Worm (Caenorhabditis elegans) whole organism, late embryonic: ENCODE results near the gene ZK697.8.

Experiments used
- K02D7.2 ChIP-seq: sonication (generic microtip); optimal IDR thresholded peaks from 2 replicates; lab custom pipeline; 2017; ENCODE audit warnings: mild to moderate bottlenecking, missing genetic modification characterization, missing compliant biosample characterization
- K09A11.1 ChIP-seq: sonication (generic microtip); optimal IDR thresholded peaks from 2 replicates; lab custom pipeline; 2017; ENCODE audit warnings: antibody characterized with exemption, mild to moderate bottlenecking, missing genetic modification characterization, missing compliant biosample characterization; ENCODE audit not compliant: insufficient read depth
- T23F11.4 ChIP-seq: fragments of 200-800 bp; sonication (Bioruptor generic); optimal IDR thresholded peaks from 2 replicates; lab custom pipeline; 2018; ENCODE audit warnings: mild to moderate bottlenecking, missing genetic modification characterization, missing compliant biosample characterization
- Y22D7AL.16 ChIP-seq: sonication (generic microtip); optimal IDR thresholded peaks from 2 replicates; lab custom pipeline; 2016; ENCODE audit warnings: missing genetic modification characterization, missing compliant biosample characterization
- ahr-1 ChIP-seq: sonication (generic microtip); optimal IDR thresholded peaks from 2 replicates; lab custom pipeline; 2016; ENCODE audit warnings: missing genetic modification characterization, missing compliant biosample characterization
- ceh-18 ChIP-seq: sonication (generic microtip); optimal IDR thresholded peaks from 2 replicates; lab custom pipeline; 2016; ENCODE audit warnings: missing genetic modification characterization, missing compliant biosample characterization
- ceh-24 ChIP-seq: sonication (generic microtip); optimal IDR thresholded peaks from 2 replicates; lab custom pipeline; 2016; ENCODE audit warnings: mild to moderate bottlenecking, missing genetic modification characterization, missing compliant biosample characterization
- ceh-30 ChIP-seq: fragments of 150-350 bp; optimal IDR thresholded peaks from 2 replicates; lab custom pipeline; 2014; ENCODE audit warnings: missing biosample characterization, missing genetic modification characterization
- ceh-31 ChIP-seq: sonication (generic microtip); optimal IDR thresholded peaks from 2 replicates; lab custom pipeline; 2016; ENCODE audit warnings: missing genetic modification characterization, missing compliant biosample characterization
- ceh-34 ChIP-seq: sonication (generic microtip); optimal IDR thresholded peaks from 2 replicates; lab custom pipeline; 2016; ENCODE audit warnings: mild to moderate bottlenecking, missing genetic modification characterization, missing compliant biosample characterization
- ceh-48 ChIP-seq: sonication (generic microtip); optimal IDR thresholded peaks from 2 replicates; lab custom pipeline; 2016; ENCODE audit warnings: missing genetic modification characterization, inconsistent platforms, missing compliant biosample characterization
- ceh-6 ChIP-seq: fragments of 200-800 bp; sonication (Bioruptor generic); optimal IDR thresholded peaks from 2 replicates; lab custom pipeline; 2018; ENCODE audit warnings: mild to moderate bottlenecking, missing genetic modification characterization, missing compliant biosample characterization
- ceh-9 ChIP-seq: sonication (generic microtip); optimal IDR thresholded peaks from 2 replicates; lab custom pipeline; 2016; ENCODE audit warnings: mild to moderate bottlenecking, missing genetic modification characterization, inconsistent platforms, missing compliant biosample characterization
- dve-1 ChIP-seq: sonication (generic microtip); optimal IDR thresholded peaks from 2 replicates; lab custom pipeline; 2017; ENCODE audit warnings: antibody characterized with exemption, mild to moderate bottlenecking, missing genetic modification characterization, missing compliant biosample characterization
- elt-2 ChIP-seq: sonication (generic microtip); optimal IDR thresholded peaks from 2 replicates; lab custom pipeline; 2016; ENCODE audit warnings: missing genetic modification reagents, missing genetic modification characterization, missing compliant biosample characterization
- ets-4 ChIP-seq: sonication (generic microtip); optimal IDR thresholded peaks from 2 replicates; lab custom pipeline; 2016; ENCODE audit warnings: missing genetic modification characterization, missing compliant biosample characterization
- fkh-10 ChIP-seq: fragments of 150-350 bp; optimal IDR thresholded peaks from 2 replicates; lab custom pipeline; 2014; ENCODE audit warnings: missing biosample characterization, missing genetic modification reagents, missing genetic modification characterization
- hlh-15 ChIP-seq: sonication (generic microtip); optimal IDR thresholded peaks from 2 replicates; lab custom pipeline; 2016; ENCODE audit warnings: missing genetic modification characterization, missing compliant biosample characterization
- lin-11 ChIP-seq: fragments of 200-800 bp; sonication (Bioruptor generic); optimal IDR thresholded peaks from 2 replicates; lab custom pipeline; 2018; ENCODE audit warnings: mild to moderate bottlenecking, missing genetic modification characterization, missing compliant biosample characterization
- mec-3 ChIP-seq: sonication (generic microtip); optimal IDR thresholded peaks from 2 replicates; lab custom pipeline; 2016; ENCODE audit warnings: borderline replicate concordance, missing genetic modification characterization, missing compliant biosample characterization
- nfya-1 ChIP-seq: sonication (generic microtip); optimal IDR thresholded peaks from 2 replicates; lab custom pipeline; 2017; ENCODE audit warnings: missing genetic modification characterization, mild to moderate bottlenecking, missing compliant biosample characterization, antibody characterized with exemption, moderate library complexity
- nhr-11 ChIP-seq: fragments of 150-350 bp; optimal IDR thresholded peaks from 2 replicates; lab custom pipeline; 2014; ENCODE audit warnings: missing biosample characterization, missing genetic modification characterization
- nhr-232 ChIP-seq: sonication (generic microtip); optimal IDR thresholded peaks from 2 replicates; lab custom pipeline; 2016; ENCODE audit warnings: missing genetic modification characterization, missing compliant biosample characterization
- pag-3 ChIP-seq: sonication (generic microtip); optimal IDR thresholded peaks from 2 replicates; lab custom pipeline; 2016; ENCODE audit warnings: missing compliant biosample characterization, missing genetic modification characterization, borderline replicate concordance
- pat-9 ChIP-seq: fragments of 200-800 bp; sonication (Bioruptor generic); optimal IDR thresholded peaks from 2 replicates; lab custom pipeline; 2018; ENCODE audit warnings: mild to moderate bottlenecking, missing genetic modification characterization, moderate library complexity, missing compliant biosample characterization
- pax-1 ChIP-seq: fragments of 150-350 bp; optimal IDR thresholded peaks from 2 replicates; lab custom pipeline; 2014; ENCODE audit warnings: missing biosample characterization, missing genetic modification characterization
- pha-4 ChIP-seq: fragments of 150-350 bp; optimal IDR thresholded peaks from 2 replicates; lab custom pipeline; 2018; ENCODE audit warnings: missing biosample characterization, missing genetic modification reagents, missing genetic modification characterization
- pqm-1 ChIP-seq: sonication (generic microtip); optimal IDR thresholded peaks from 2 replicates; lab custom pipeline; 2016; ENCODE audit warnings: missing genetic modification characterization, missing compliant biosample characterization
- ref-2 ChIP-seq: sonication (generic microtip); optimal IDR thresholded peaks from 2 replicates; lab custom pipeline; 2016; ENCODE audit warnings: missing genetic modification characterization, missing compliant biosample characterization
- sdc-2 ChIP-seq: sonication (generic microtip); optimal IDR thresholded peaks from 2 replicates; lab custom pipeline; 2016; ENCODE audit warnings: missing genotype, missing genetic modification characterization, missing compliant biosample characterization
- sox-2 ChIP-seq: fragments of 200-800 bp; sonication (Bioruptor generic); IDR thresholded peaks from 2 replicates; pipeline ENCODE4 v1.3.6; 2022; ENCODE audit warnings: missing genetic modification reagents, missing genetic modification characterization, missing compliant biosample characterization
- sox-4 ChIP-seq: sonication (generic microtip); optimal IDR thresholded peaks from 2 replicates; lab custom pipeline; 2017; ENCODE audit warnings: mild to moderate bottlenecking, missing genetic modification characterization, inconsistent platforms, missing compliant biosample characterization
- tbx-2 ChIP-seq: sonication (generic microtip); optimal IDR thresholded peaks from 2 replicates; lab custom pipeline; 2016; ENCODE audit warnings: missing genetic modification characterization, missing compliant biosample characterization
- ttx-3 ChIP-seq: sonication (generic microtip); optimal IDR thresholded peaks from 2 replicates; lab custom pipeline; 2016; ENCODE audit warnings: missing genetic modification reagents, missing genetic modification characterization, missing compliant biosample characterization
- unc-42 ChIP-seq: sonication (generic microtip); optimal IDR thresholded peaks from 2 replicates; lab custom pipeline; 2016; ENCODE audit warnings: missing genotype, missing genetic modification characterization, missing compliant biosample characterization
- unc-55 ChIP-seq: sonication (generic microtip); optimal IDR thresholded peaks from 2 replicates; lab custom pipeline; 2017; ENCODE audit warnings: missing biosample characterization, missing genetic modification reagents, missing genetic modification characterization
- ztf-16 ChIP-seq: sonication (generic microtip); optimal IDR thresholded peaks from 2 replicates; lab custom pipeline; 2017; ENCODE audit warnings: missing genetic modification characterization, missing compliant biosample characterization

The ZK697.8 gene

ce11 chrV:1743205-1743870 is 5.6 kb downstream of the ZK697.8 start, which contains the start of gene nhr-256:
nhr-256 (plus strand) TSS chrV:1743771.
- TF ChIP-seq unc-42, result peak; percentile 4
- peak; percentile 28 for TF ChIP-seq unc-55 (GFP tag; lab: Kevin White, UChicago)
- TF ChIP-seq ceh-30 (tag; lab: Kevin White, UChicago), result peak; percentile 80
- TF ChIP-seq nfya-1, result peak; percentile 33
- peak; percentile 21 for TF ChIP-seq ceh-18
- TF ChIP-seq hlh-15, result no peak
- peak; percentile 64 for TF ChIP-seq elt-2 (tag; lab: Kevin White, UChicago)
- TF ChIP-seq ceh-34 (tag; lab: Kevin White, UChicago), result no peak
- TF ChIP-seq dve-1 (tag; lab: Kevin White, UChicago), result peak; percentile 17
- TF ChIP-seq ets-4 (tag; lab: Kevin White, UChicago), result peak; percentile 22
- peak; percentile 33 for TF ChIP-seq tbx-2 (tag; lab: Kevin White, UChicago)
- TF ChIP-seq pqm-1 (tag; lab: Kevin White, UChicago), result peak; percentile 2
- TF ChIP-seq sdc-2 (tag; lab: Kevin White, UChicago), result no peak

DNA sequence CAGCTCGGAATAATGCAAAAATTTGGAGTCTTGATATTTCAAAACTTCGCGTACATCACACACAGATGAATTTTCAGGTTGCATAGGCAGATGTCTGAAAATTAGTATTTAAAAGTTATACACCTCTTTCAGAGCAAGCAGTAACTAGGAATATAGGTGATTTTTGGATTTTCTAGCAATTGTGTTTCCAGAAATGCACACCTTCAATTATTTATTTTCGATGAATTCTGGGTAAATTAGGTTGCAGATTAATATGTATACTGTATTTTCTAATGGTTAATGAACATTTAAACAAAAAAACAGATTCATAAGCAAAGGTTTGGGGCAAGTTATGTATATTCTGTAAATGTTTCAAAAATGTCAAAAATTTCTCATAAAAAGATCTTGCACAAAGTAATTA is 7.9 kb downstream of the ZK697.8 start, which contains the start of gene srab-25:
Gene srab-25 (minus strand): TSS at position 101 of the 400 bp plus-strand sequence.
- TF ChIP-seq ztf-16 (tag; lab: Kevin White, UChicago) (no peak), ceh-31 (no peak), tbx-2 (tag; lab: Kevin White, UChicago) (no peak), T23F11.4 (no peak), sox-4 (tag; lab: Kevin White, UChicago) (no peak), pax-1 (tag; lab: Kevin White, UChicago) (no peak), mec-3 (tag; lab: Kevin White, UChicago) (no peak), unc-55 (GFP tag; lab: Kevin White, UChicago) (no peak), lin-11 (no peak)

DNA sequence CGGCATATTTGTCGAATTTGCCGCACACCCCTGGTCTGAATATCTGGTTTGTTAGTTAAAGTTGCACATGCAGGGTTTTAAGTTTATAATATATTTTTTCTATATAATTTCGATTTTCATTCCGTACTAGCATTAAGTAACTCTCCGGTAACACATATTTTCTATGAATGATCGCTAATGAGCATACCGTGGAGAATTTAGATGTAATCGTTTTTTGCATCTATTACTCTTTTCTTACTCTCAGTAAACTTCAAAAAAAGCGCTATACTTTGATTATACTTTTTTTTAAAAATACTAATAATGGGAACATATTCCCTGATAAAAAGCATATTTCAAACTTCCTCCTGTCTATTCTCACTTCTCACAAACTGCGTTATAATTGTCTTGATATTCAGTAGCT is 14.4 kb downstream of the ZK697.8 start, which contains the start of gene str-160:
Gene str-160 (plus strand): TSS at position 301 of the 400 bp plus-strand sequence.
- TF ChIP-seq fkh-10, result no peak
- no peak for TF ChIP-seq nhr-232 (tag; lab: Kevin White, UChicago)
- TF ChIP-seq ceh-6 (GFP tag; lab: Kevin White, UChicago), result no peak
- no peak for TF ChIP-seq pha-4 (tag; lab: Kevin White, UChicago)
- TF ChIP-seq ref-2, result no peak
- TF ChIP-seq ahr-1, result no peak
- no peak for TF ChIP-seq dve-1 (tag; lab: Kevin White, UChicago)
- no peak for TF ChIP-seq elt-2 (tag; lab: Kevin White, UChicago)
- TF ChIP-seq Y22D7AL.16 (tag; lab: Kevin White, UChicago), result no peak
- no peak for TF ChIP-seq ceh-31
- TF ChIP-seq ceh-9 (tag; lab: Kevin White, UChicago), result no peak
- TF ChIP-seq ttx-3 (tag; lab: Kevin White, UChicago), result no peak
- no peak for TF ChIP-seq sox-4 (tag; lab: Kevin White, UChicago)
- TF ChIP-seq pat-9 (tag; lab: Kevin White, UChicago), result no peak
- no peak for TF ChIP-seq tbx-2 (tag; lab: Kevin White, UChicago)
- no peak for TF ChIP-seq ceh-48
- no peak for TF ChIP-seq ets-4 (tag; lab: Kevin White, UChicago)
- TF ChIP-seq ceh-24 (tag; lab: Kevin White, UChicago), result no peak
- no peak for TF ChIP-seq sdc-2 (tag; lab: Kevin White, UChicago)
- TF ChIP-seq sox-2 (GFP tag; lab: Robert Waterston, UW), result no peak

DNA sequence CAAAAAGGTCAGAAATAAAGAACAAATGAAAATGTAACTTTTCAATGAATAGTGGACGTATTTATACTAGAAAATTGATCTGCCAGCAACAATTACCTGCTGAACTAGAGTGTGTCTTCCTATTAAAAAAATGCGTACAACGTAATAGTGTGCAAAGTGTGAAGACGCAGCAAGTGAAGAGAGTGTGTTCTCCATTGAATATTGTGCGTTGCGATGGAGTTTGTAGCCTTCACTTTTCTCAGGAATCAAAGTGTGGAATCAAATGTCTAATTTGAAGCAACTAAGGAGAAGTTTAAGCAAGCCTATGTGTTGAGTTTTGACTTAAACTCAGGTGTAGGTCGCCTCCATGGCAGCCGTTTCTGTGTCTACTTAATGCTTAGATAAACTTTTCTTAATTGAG is 17.0 kb downstream of the ZK697.8 start, which contains the start of gene gst-21:
Gene gst-21 (minus strand): TSS at position 101 of the 400 bp plus-strand sequence.
- no peak for TF ChIP-seq ets-4 (tag; lab: Kevin White, UChicago)
- no peak for TF ChIP-seq sox-2 (GFP tag; lab: Robert Waterston, UW)
- no peak for TF ChIP-seq pag-3 (tag; lab: Kevin White, UChicago)
- TF ChIP-seq K02D7.2 (tag; lab: Kevin White, UChicago), result no peak
- TF ChIP-seq ceh-6 (GFP tag; lab: Kevin White, UChicago), result no peak
- TF ChIP-seq ztf-16 (tag; lab: Kevin White, UChicago), result no peak
- no peak for TF ChIP-seq K09A11.1 (tag; lab: Kevin White, UChicago)
- no peak for TF ChIP-seq nhr-11
